Fruit fly (Drosophila melanogaster): ENCODE measurements around the gene trx.

DNA sequence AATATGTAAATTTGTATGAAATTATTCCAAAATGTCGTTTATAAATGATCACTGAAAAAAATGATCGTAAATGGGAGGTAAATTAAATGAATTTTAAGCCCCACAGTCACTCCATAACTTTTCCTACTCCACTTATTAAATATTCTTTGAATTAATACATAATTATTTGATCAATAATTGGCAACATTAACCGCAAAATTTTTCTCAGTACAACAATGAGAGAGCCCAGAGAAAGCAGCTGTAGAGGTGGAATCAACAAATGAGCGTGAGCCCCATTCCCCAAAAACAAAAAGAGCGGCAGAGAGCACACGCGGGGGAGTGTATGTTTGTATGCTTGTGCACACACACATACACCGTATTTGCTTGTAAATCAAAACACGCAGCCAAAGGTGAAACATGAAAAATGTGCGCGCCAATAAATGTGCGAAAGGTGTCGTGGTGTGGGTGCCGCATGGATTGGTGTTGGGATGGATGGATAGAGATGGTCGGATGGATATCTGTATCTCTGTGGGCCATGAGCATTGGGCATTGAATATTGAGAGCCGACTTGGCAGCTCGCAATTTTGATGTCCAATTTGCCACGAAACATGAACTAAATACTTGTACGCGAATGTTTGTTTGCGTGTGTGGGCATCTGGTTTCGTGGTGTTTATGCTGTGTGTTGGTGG, 2.8 kb downstream of the trx start:
- TF ChIP-seq usp (GFP tag; optimal IDR thresholded peaks at IDR 0.05): no peak
- TF ChIP-seq pan (optimal IDR thresholded peaks at IDR 0.05): no peak
- no peak for TF ChIP-seq CG8478 (optimal IDR thresholded peaks at IDR 0.05)

All from whole organism.